Fruit fly (Drosophila melanogaster): ENCODE data around the gene twin.
A peak's percentile ranks its signal among the peaks of the same experiment; 100 is the strongest.

Gene twin

dm6 chr3R:24203426-24203825 lies 18.3 kb downstream of the twin start (continued):
- peak; percentile 88 for TF ChIP-seq Lpt (GFP tag; optimal IDR thresholded peaks at IDR 0.05)
- peak; percentile 85 for TF ChIP-seq net (GFP tag; optimal IDR thresholded peaks at IDR 0.05)
- TF ChIP-seq fd59A (GFP tag; optimal IDR thresholded peaks at IDR 0.05), result peak; percentile 67
- TF ChIP-seq Hr39 (GFP tag; optimal IDR thresholded peaks at IDR 0.05), result peak; percentile 83
- TF ChIP-seq CG11902 (GFP tag; optimal IDR thresholded peaks at IDR 0.05), result peak; percentile 69
- TF ChIP-seq CG11294 (GFP tag; IDR thresholded peaks at IDR 0.05), result peak; percentile 63; the same call in 1 of the 2 replicates
- TF ChIP-seq OdsH (GFP tag; optimal IDR thresholded peaks at IDR 0.05), result peak; percentile 88
- TF ChIP-seq Ets96B (tag; optimal IDR thresholded peaks at IDR 0.05), result peak; percentile 58
- TF ChIP-seq CG11762 (GFP tag; optimal IDR thresholded peaks at IDR 0.05; ENCODE audit: insufficient read depth), result peak; percentile 85
- peak; percentile 81 for TF ChIP-seq CG31627 (GFP tag; optimal IDR thresholded peaks at IDR 0.05)
- TF ChIP-seq vri (GFP tag; optimal IDR thresholded peaks at IDR 0.05), result peak; percentile 78
- TF ChIP-seq Eip93F (GFP tag; optimal IDR thresholded peaks at IDR 0.05), result peak; percentile 78
- TF ChIP-seq Met (GFP tag; optimal IDR thresholded peaks at IDR 0.05), result peak; percentile 90
- TF ChIP-seq svp (GFP tag), result peak; percentile 94
- peak; percentile 89 for TF ChIP-seq CG3919 (GFP tag; optimal IDR thresholded peaks at IDR 0.05)

dm6 chr3R:24202723-24203122 lies 19.0 kb downstream of the twin start:
- TF ChIP-seq CG31627 (GFP tag; optimal IDR thresholded peaks at IDR 0.05), result no peak
- TF ChIP-seq eg (GFP tag; IDR thresholded peaks at IDR 0.05), result peak; percentile 13; the same call in 1 of the 3 replicates
- no peak for TF ChIP-seq acj6 (GFP tag; optimal IDR thresholded peaks at IDR 0.05)
- peak; percentile 70 for TF ChIP-seq Blimp-1 (GFP tag; optimal IDR thresholded peaks at IDR 0.05)

DNA sequence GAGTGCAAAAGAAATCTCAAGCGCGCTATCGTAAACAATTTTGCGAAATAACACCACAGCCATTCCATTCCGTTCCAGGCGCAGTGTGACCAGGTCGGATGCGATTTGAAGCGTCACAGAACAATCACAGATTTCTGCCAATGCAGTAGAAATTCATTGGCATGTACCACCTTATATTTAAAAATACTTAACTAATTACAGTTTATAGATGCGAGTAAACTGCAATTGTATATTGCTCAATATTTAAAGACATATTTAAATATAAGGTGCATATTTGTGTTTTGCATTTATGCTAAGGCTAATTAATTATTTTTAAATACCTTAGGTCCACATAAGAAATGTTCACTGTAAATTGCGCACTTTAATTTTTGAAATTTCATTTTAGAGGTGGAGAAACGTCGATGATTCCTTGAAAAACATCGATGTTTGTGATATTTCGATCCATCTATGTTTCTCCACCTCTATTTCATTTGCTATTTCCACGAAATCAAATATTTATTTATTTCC lies 28.3 kb downstream of the twin start, which contains the start of the genes SMC6 and CG6204:
SMC6 (minus strand) TSS at position 51 of the 507 bp plus-strand sequence.
CG6204 (plus strand) TSS at position 460 of the 507 bp plus-strand sequence.
- TF ChIP-seq CG16779 (tag; optimal IDR thresholded peaks at IDR 0.05), result peak; percentile 76
- peak; percentile 94 for TF ChIP-seq CG7368 (GFP tag; optimal IDR thresholded peaks at IDR 0.05)
- peak; percentile 97 for TF ChIP-seq Met (GFP tag; optimal IDR thresholded peaks at IDR 0.05)
- TF ChIP-seq CG11762 (GFP tag; optimal IDR thresholded peaks at IDR 0.05; ENCODE audit: insufficient read depth), result peak; percentile 97
- peak; percentile 96 for TF ChIP-seq CG8119 (GFP tag; IDR thresholded peaks at IDR 0.05)
- peak; percentile 78 for TF ChIP-seq Blimp-1 (GFP tag; optimal IDR thresholded peaks at IDR 0.05)
- peak in 1 of 2 experiments; percentile 89 for TF ChIP-seq salr (GFP tag; optimal IDR thresholded peaks at IDR 0.05)
- TF ChIP-seq CG3032 (tag; optimal IDR thresholded peaks at IDR 0.05), result peak; percentile 97
- no peak for TF ChIP-seq vri (GFP tag; optimal IDR thresholded peaks at IDR 0.05)
- TF ChIP-seq CG32006 (GFP tag; optimal IDR thresholded peaks at IDR 0.05), result peak; percentile 95
- TF ChIP-seq CG6854 (GFP tag; optimal IDR thresholded peaks at IDR 0.05), result peak; percentile 83
- peak; percentile 97 for TF ChIP-seq OdsH (GFP tag; optimal IDR thresholded peaks at IDR 0.05)
- peak; percentile 76 for TF ChIP-seq dac (GFP tag; optimal IDR thresholded peaks at IDR 0.05)
- TF ChIP-seq fd85E (GFP tag; optimal IDR thresholded peaks at IDR 0.05), result peak; percentile 85
- peak; percentile 88 for TF ChIP-seq CG4318 (GFP tag; optimal IDR thresholded peaks at IDR 0.05)
- no peak for TF ChIP-seq Hr38 (GFP tag; optimal IDR thresholded peaks at IDR 0.05)
- TF ChIP-seq Sox15 (GFP tag; optimal IDR thresholded peaks at IDR 0.05), result peak; percentile 96
- peak; percentile 96 for TF ChIP-seq Sox14 (GFP tag; optimal IDR thresholded peaks at IDR 0.05)
- TF ChIP-seq Sox102F (GFP tag; optimal IDR thresholded peaks at IDR 0.05), result peak; percentile 93
- peak; percentile 97 for TF ChIP-seq esn (GFP tag; optimal IDR thresholded peaks at IDR 0.05)
- TF ChIP-seq CG10631 (GFP tag; optimal IDR thresholded peaks at IDR 0.05), result peak; percentile 95
- peak; percentile 82 for TF ChIP-seq Eip93F (GFP tag; optimal IDR thresholded peaks at IDR 0.05)
- TF ChIP-seq CG10669 (GFP tag; optimal IDR thresholded peaks at IDR 0.05), result peak; percentile 95
- peak; percentile 99 for TF ChIP-seq Eip78C (GFP tag)
- peak in 1 of 2 experiments; percentile 93 for TF ChIP-seq ss (GFP tag; optimal IDR thresholded peaks at IDR 0.05)
- TF ChIP-seq lz (GFP tag; optimal IDR thresholded peaks at IDR 0.05), result peak; percentile 96
- peak; percentile 95 for TF ChIP-seq achi (GFP tag; optimal IDR thresholded peaks at IDR 0.05)
- TF ChIP-seq CG34406 (GFP tag; optimal IDR thresholded peaks at IDR 0.05), result peak; percentile 94
- peak; percentile 97 for TF ChIP-seq pdm3 (GFP tag; optimal IDR thresholded peaks at IDR 0.05)
- peak; percentile 97 for TF ChIP-seq CG31627 (GFP tag; optimal IDR thresholded peaks at IDR 0.05)
- peak; percentile 95 for TF ChIP-seq CG6792 (GFP tag; optimal IDR thresholded peaks at IDR 0.05)
- peak; percentile 97 for TF ChIP-seq eg (GFP tag; IDR thresholded peaks at IDR 0.05)
- peak; percentile 91 for TF ChIP-seq CG11294 (GFP tag; IDR thresholded peaks at IDR 0.05)
- TF ChIP-seq CG6163 (GFP tag; IDR thresholded peaks at IDR 0.05), result peak; percentile 96
- TF ChIP-seq CG9139 (GFP tag; optimal IDR thresholded peaks at IDR 0.05), result peak; percentile 86
- TF ChIP-seq Gug (GFP tag; IDR thresholded peaks at IDR 0.05), result peak; percentile 94
- peak; percentile 92 for TF ChIP-seq CG8319 (GFP tag; optimal IDR thresholded peaks at IDR 0.05)
- TF ChIP-seq topi (GFP tag; optimal IDR thresholded peaks at IDR 0.05), result peak; percentile 95
